Fruit fly (Drosophila melanogaster) whole organism, embryonic: ENCODE measurements around the gene Pax.

Experiments
- Bteb2 ChIP-seq: fragments of 200-800 bp; sonication (Bioruptor generic); optimal IDR thresholded peaks from 2 replicates; lab custom pipeline; 2016; ENCODE audit warnings: missing biosample characterization, missing genetic modification characterization
- C15 ChIP-seq: fragments of 200-800 bp; sonication (Bioruptor generic); IDR thresholded peaks from 3 replicates; pipeline ENCODE4 v1.3.6; 2022; ENCODE audit warnings: missing biosample characterization, missing genetic modification characterization
- CG12659 ChIP-seq: fragments of 200-800 bp; sonication (Bioruptor generic); optimal IDR thresholded peaks from 3 replicates; lab custom pipeline; 2017; ENCODE audit warnings: mild to moderate bottlenecking, missing biosample characterization, missing genetic modification reagents, missing genetic modification characterization
- CG13424 ChIP-seq: fragments of 200-800 bp; sonication (Bioruptor generic); optimal IDR thresholded peaks from 2 replicates; lab custom pipeline; 2019; ENCODE audit warnings: missing biosample characterization, mild to moderate bottlenecking, missing genetic modification characterization, moderate library complexity
- CG15269 ChIP-seq: fragments of 200-800 bp; sonication (Bioruptor generic); optimal IDR thresholded peaks from 2 replicates; lab custom pipeline; 2018; ENCODE audit warnings: missing biosample characterization, mild to moderate bottlenecking, missing genetic modification characterization, moderate library complexity
- CG15514 ChIP-seq: fragments of 200-800 bp; sonication (Bioruptor generic); optimal IDR thresholded peaks from 3 replicates; lab custom pipeline; 2017; ENCODE audit warnings: missing biosample characterization, missing genetic modification characterization, mild to moderate bottlenecking, moderate library complexity, missing genetic modification reagents
- CG17328 ChIP-seq: fragments of 200-800 bp; sonication (Bioruptor generic); IDR thresholded peaks from 2 replicates; pipeline ENCODE4 v1.3.6; 2022; ENCODE audit warnings: missing biosample characterization, missing genetic modification characterization
- CG1832 ChIP-seq: fragments of 200-800 bp; sonication (Bioruptor generic); optimal IDR thresholded peaks from 2 replicates; lab custom pipeline; 2017; ENCODE audit warnings: missing biosample characterization, mild to moderate bottlenecking, missing genetic modification characterization, inconsistent platforms
- CG2678 ChIP-seq: fragments of 200-800 bp; sonication (Bioruptor generic); optimal IDR thresholded peaks from 3 replicates; lab custom pipeline; 2019; ENCODE audit warnings: missing biosample characterization, mild to moderate bottlenecking, missing genetic modification characterization, moderate library complexity
- CG2875 ChIP-seq: fragments of 200-800 bp; sonication (Bioruptor generic); optimal IDR thresholded peaks from 2 replicates; lab custom pipeline; 2017; ENCODE audit warnings: missing biosample characterization, mild to moderate bottlenecking, missing genetic modification characterization, missing genetic modification reagents
- CG32532 ChIP-seq: fragments of 200-800 bp; sonication (Bioruptor generic); IDR thresholded peaks from 2 replicates; pipeline ENCODE4 v1.3.6; 2022; ENCODE audit warnings: missing biosample characterization, missing genetic modification characterization
- CG32767 ChIP-seq: fragments of 200-800 bp; sonication (Bioruptor generic); IDR thresholded peaks from 2 replicates; pipeline ENCODE4 v1.3.6; 2022; ENCODE audit warnings: missing biosample characterization, missing genetic modification characterization
- CG5953 ChIP-seq: fragments of 200-800 bp; sonication (Bioruptor generic); IDR thresholded peaks from 2 replicates; pipeline ENCODE4 v1.3.6; 2022; ENCODE audit warnings: missing biosample characterization, missing genetic modification characterization
- CG6175 ChIP-seq: fragments of 200-800 bp; sonication (Bioruptor generic); IDR thresholded peaks from 3 replicates; pipeline ENCODE4 v1.3.6; 2022; ENCODE audit warnings: missing biosample characterization, missing genetic modification characterization
- CG7357 ChIP-seq: fragments of 200-800 bp; sonication (Bioruptor generic); IDR thresholded peaks from 3 replicates; pipeline ENCODE4 v1.3.6; 2022; ENCODE audit warnings: missing biosample characterization, missing genetic modification characterization
- CG7839 ChIP-seq: fragments of 200-800 bp; sonication (Bioruptor generic); optimal IDR thresholded peaks from 3 replicates; lab custom pipeline; 2018; ENCODE audit warnings: missing biosample characterization, mild to moderate bottlenecking, missing genetic modification characterization, moderate library complexity
- CG8290 ChIP-seq, 3 experiments: fragments of 200-800 bp; sonication (Bioruptor generic); optimal IDR thresholded peaks; 2 replicates each; lab custom pipeline; 2016 to 2019; ENCODE audit warnings: missing biosample characterization in 3 of 3, missing genetic modification characterization in 3 of 3, mild to moderate bottlenecking in 2 of 3, moderate library complexity in 1 of 3
- CG9727 ChIP-seq: fragments of 200-800 bp; sonication (Bioruptor generic); optimal IDR thresholded peaks from 3 replicates; lab custom pipeline; 2017; ENCODE audit warnings: missing biosample characterization, mild to moderate bottlenecking, missing genetic modification characterization
- Camta ChIP-seq: fragments of 200-800 bp; sonication (Bioruptor generic); optimal IDR thresholded peaks from 2 replicates; lab custom pipeline; 2016; ENCODE audit warnings: missing biosample characterization, missing genetic modification characterization
- CrebB ChIP-seq: fragments of 200-800 bp; sonication (Bioruptor generic); optimal IDR thresholded peaks from 3 replicates; lab custom pipeline; 2018; ENCODE audit warnings: missing biosample characterization, mild to moderate bottlenecking, missing genetic modification characterization
- Dbx ChIP-seq: fragments of 200-800 bp; sonication (Bioruptor generic); IDR thresholded peaks from 3 replicates; pipeline ENCODE4 v1.3.6; 2022; ENCODE audit warnings: missing biosample characterization, missing genetic modification characterization
- Dip2 ChIP-seq: fragments of 200-800 bp; sonication (Bioruptor generic); IDR thresholded peaks from 2 replicates; pipeline ENCODE4 v1.3.6; 2022; ENCODE audit warnings: missing biosample characterization, missing genetic modification characterization
- Med ChIP-seq: fragments of 200-800 bp; sonication (Bioruptor generic); peaks from one replicate; lab custom pipeline; 2016; ENCODE audit warnings: missing biosample characterization, missing genetic modification characterization, mild to moderate bottlenecking, inconsistent platforms, moderate library complexity
- Nf-YA ChIP-seq: fragments of 200-800 bp; sonication (Bioruptor generic); IDR thresholded peaks from 2 replicates; pipeline ENCODE4 v1.3.6; 2022; ENCODE audit warnings: missing biosample characterization, missing genetic modification characterization
- amos ChIP-seq: fragments of 200-800 bp; sonication (Bioruptor generic); IDR thresholded peaks from 2 replicates; pipeline ENCODE4 v1.3.6; 2022; ENCODE audit warnings: missing biosample characterization, missing genetic modification characterization; ENCODE audit not compliant: partially characterized antibody
- ara ChIP-seq: fragments of 200-800 bp; sonication (Bioruptor generic); IDR thresholded peaks from 2 replicates; pipeline ENCODE4 v1.3.6; 2022; ENCODE audit warnings: missing biosample characterization, missing genetic modification characterization
- ash1 ChIP-seq: fragments of 200-800 bp; sonication (Bioruptor generic); optimal IDR thresholded peaks from 2 replicates; lab custom pipeline; 2018; ENCODE audit warnings: missing biosample characterization, mild to moderate bottlenecking, missing genetic modification characterization
- ci ChIP-seq: fragments of 200-800 bp; sonication (Bioruptor generic); IDR thresholded peaks from 3 replicates; pipeline ENCODE4 v1.3.6; 2022; ENCODE audit warnings: missing biosample characterization, missing genetic modification characterization
- cwo ChIP-seq: fragments of 200-800 bp; sonication (Bioruptor generic); optimal IDR thresholded peaks from 3 replicates; lab custom pipeline; 2017; ENCODE audit warnings: missing biosample characterization, missing genetic modification characterization, mild to moderate bottlenecking, moderate library complexity, missing genetic modification reagents
- emc ChIP-seq: fragments of 200-800 bp; sonication (Bioruptor generic); optimal IDR thresholded peaks from 2 replicates; lab custom pipeline; 2016; ENCODE audit warnings: missing biosample characterization, missing genetic modification characterization
- ewg ChIP-seq: fragments of 200-800 bp; sonication (Bioruptor generic); optimal IDR thresholded peaks from 3 replicates; lab custom pipeline; 2017; ENCODE audit warnings: mild to moderate bottlenecking, missing biosample characterization, missing genetic modification reagents, missing genetic modification characterization
- gcm2 ChIP-seq: fragments of 200-800 bp; sonication (Bioruptor generic); optimal IDR thresholded peaks from 2 replicates; lab custom pipeline; 2016; ENCODE audit warnings: missing biosample characterization, missing genetic modification characterization
- gem ChIP-seq: fragments of 200-800 bp; sonication (Bioruptor generic); optimal IDR thresholded peaks from 2 replicates; lab custom pipeline; 2019; ENCODE audit warnings: missing biosample characterization, mild to moderate bottlenecking, missing genetic modification characterization, moderate library complexity
- gt ChIP-seq: fragments of 200-800 bp; sonication (Bioruptor generic); IDR thresholded peaks from 2 replicates; pipeline ENCODE4 v1.3.6; 2022; ENCODE audit warnings: missing biosample characterization, missing genetic modification characterization
- jumu ChIP-seq: fragments of 200-800 bp; sonication (Bioruptor generic); optimal IDR thresholded peaks from 3 replicates; lab custom pipeline; 2016; ENCODE audit warnings: missing biosample characterization, missing genetic modification characterization
- lilli ChIP-seq: fragments of 200-800 bp; sonication (Bioruptor generic); optimal IDR thresholded peaks from 3 replicates; lab custom pipeline; 2016; ENCODE audit warnings: missing biosample characterization, missing genetic modification characterization
- oc ChIP-seq: fragments of 200-800 bp; sonication (Bioruptor generic); optimal IDR thresholded peaks from 2 replicates; lab custom pipeline; 2018; ENCODE audit warnings: missing biosample characterization, mild to moderate bottlenecking, missing genetic modification characterization, moderate library complexity
- odd ChIP-seq: fragments of 200-800 bp; sonication (Bioruptor generic); optimal IDR thresholded peaks from 2 replicates; lab custom pipeline; 2017; ENCODE audit warnings: missing biosample characterization, mild to moderate bottlenecking, missing genetic modification characterization
- pnt ChIP-seq: fragments of 200-800 bp; sonication (Bioruptor generic); optimal IDR thresholded peaks from 3 replicates; lab custom pipeline; 2016; ENCODE audit warnings: missing biosample characterization, missing genetic modification characterization
- prd ChIP-seq, 3 experiments: fragments of >200 bp in 2 of 3; fragments of 200-800 bp in 1 of 3; sonication (Bioruptor generic) in 1 of 3; optimal IDR thresholded peaks in 2 of 3; IDR thresholded peaks in 1 of 3; 2 replicates in 2 of 3; 3 replicates in 1 of 3; pipeline versions ENCODE4 v1.3.6 to Lab custom; 2017 to 2022; ENCODE audit warnings: missing biosample characterization in 1 of 3, missing genetic modification characterization in 1 of 3
- ranshi ChIP-seq: fragments of 200-800 bp; sonication (Bioruptor generic); IDR thresholded peaks from 2 replicates; pipeline ENCODE4 v1.3.6; 2022; ENCODE audit warnings: missing biosample characterization, missing genetic modification characterization
- row ChIP-seq: fragments of 200-800 bp; sonication (Bioruptor generic); IDR thresholded peaks from 3 replicates; pipeline ENCODE4 v1.3.6; 2022; ENCODE audit warnings: missing biosample characterization, missing genetic modification characterization
- scrt ChIP-seq: fragments of 200-800 bp; sonication (Bioruptor generic); optimal IDR thresholded peaks from 2 replicates; lab custom pipeline; 2018; ENCODE audit warnings: missing biosample characterization, mild to moderate bottlenecking, missing genetic modification characterization, moderate library complexity
- stwl ChIP-seq: fragments of 200-800 bp; sonication (Bioruptor generic); optimal IDR thresholded peaks from 3 replicates; lab custom pipeline; 2018; ENCODE audit warnings: missing biosample characterization, mild to moderate bottlenecking, missing genetic modification characterization, moderate library complexity
- unpg ChIP-seq: fragments of 200-800 bp; sonication (Bioruptor generic); optimal IDR thresholded peaks from 3 replicates; lab custom pipeline; 2018; ENCODE audit warnings: missing biosample characterization, mild to moderate bottlenecking, missing genetic modification characterization, moderate library complexity
- vvl ChIP-seq: fragments of 200-800 bp; sonication (Bioruptor generic); IDR thresholded peaks from 2 replicates; pipeline ENCODE4 v1.3.6; 2022; ENCODE audit warnings: missing biosample characterization, missing genetic modification characterization

The Pax gene

DNA sequence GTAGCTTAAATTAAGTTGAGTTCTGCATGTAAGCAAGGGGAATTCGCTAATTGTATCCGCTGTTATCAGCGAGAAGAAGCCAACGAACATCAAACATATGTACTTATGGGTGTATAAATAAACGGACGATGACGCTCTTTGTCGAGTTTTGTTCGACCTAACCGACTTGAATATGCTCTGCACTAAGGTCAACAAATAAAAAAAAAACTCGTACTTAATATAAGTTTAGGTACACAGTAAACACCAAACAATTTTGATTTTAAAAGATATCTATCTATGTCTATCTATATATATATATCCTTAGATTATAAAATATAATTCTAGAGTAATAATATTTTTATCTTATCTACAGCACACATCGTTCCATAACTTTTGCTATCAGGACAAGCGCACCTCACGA is 61.8 kb downstream of the Pax start (continued):
- TF ChIP-seq CG9727 (GFP tag; lab: Kevin White, UChicago) = peak; percentile 42
- TF ChIP-seq CG7839 (tag; lab: Kevin White, UChicago) = peak; percentile 36
- TF ChIP-seq row (GFP tag; lab: Robert Waterston, UW) = peak; percentile 48; the same call in 2 of the 3 replicates
- TF ChIP-seq ewg (GFP tag; lab: Kevin White, UChicago) = no peak
- TF ChIP-seq CG15269 (tag; lab: Kevin White, UChicago) = peak; percentile 34
- 0 out of 2 replicates have a peak, but pooled peaks have one; percentile 21 for TF ChIP-seq CG17328 (GFP tag; lab: Robert Waterston, UW)
- TF ChIP-seq cwo = peak; percentile 35
- TF ChIP-seq lilli (GFP tag; lab: Kevin White, UChicago) = peak; percentile 3
- no peak for TF ChIP-seq prd (optimal IDR thresholded peaks at IDR 0.05; lab: Kevin White, UChicago)
- 0 out of 3 replicates have a peak, but pooled peaks have one; percentile 32 for TF ChIP-seq prd (GFP tag; IDR thresholded peaks at IDR 0.05; lab: Robert Waterston, UW)
- TF ChIP-seq gem (tag; lab: Kevin White, UChicago) = peak; percentile 64
- TF ChIP-seq odd (GFP tag; lab: Kevin White, UChicago) = peak; percentile 14

DNA sequence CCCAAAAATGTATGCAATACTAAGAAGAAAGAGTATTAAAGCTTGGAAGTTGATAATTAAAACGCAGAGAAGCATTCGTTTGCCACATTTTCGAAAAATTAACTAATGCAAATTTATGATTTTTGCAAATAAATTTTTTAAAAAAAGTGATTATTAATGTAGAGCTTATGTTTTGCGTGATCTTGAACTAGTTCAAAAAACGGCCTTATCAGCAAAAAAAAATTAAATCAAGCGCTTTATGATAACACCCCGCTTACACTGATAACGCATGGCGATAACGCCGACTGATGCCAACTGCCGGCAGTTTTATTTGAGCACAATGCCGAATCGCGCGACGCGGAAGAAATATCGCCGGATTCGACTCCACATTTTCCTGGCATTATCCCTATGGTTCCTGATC is 62.3 kb downstream of the Pax start, which contains the start of gene CG13086:
Gene CG13086, plus strand, starts transcription at position 301 of the 400 bp plus-strand sequence.
- no peak for TF ChIP-seq oc (tag; lab: Kevin White, UChicago)
- 0 out of 2 replicates have a peak, but pooled peaks have one; percentile 15 for TF ChIP-seq amos (GFP tag; lab: Robert Waterston, UW)
- TF ChIP-seq CG6175 = no peak
- TF ChIP-seq CG15514 (GFP tag; lab: Kevin White, UChicago) = peak; percentile 83
- TF ChIP-seq Camta (GFP tag; lab: Kevin White, UChicago) = no peak

DNA sequence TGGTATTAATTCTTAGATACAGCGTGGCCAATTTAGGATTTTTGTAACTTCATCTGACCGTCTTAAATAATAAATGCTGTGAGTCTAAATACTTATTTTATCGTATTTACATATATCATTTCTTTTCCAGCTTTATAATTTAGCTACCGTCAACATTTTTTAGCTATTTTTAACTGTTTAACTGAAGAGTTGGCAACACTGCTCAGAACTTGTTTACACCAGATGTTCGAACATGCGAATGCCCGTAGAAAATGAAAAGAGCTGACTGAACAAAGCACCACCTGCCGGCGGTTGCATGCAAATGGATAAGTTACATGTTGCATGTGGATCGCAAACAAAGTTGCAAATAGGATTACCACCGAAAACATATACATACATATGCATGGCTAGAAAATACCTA is 62.9 kb downstream of the Pax start:
- no peak for TF ChIP-seq Nf-YA (GFP tag; lab: Robert Waterston, UW)
- TF ChIP-seq emc (GFP tag; lab: Kevin White, UChicago) = no peak
- TF ChIP-seq gt (GFP tag; lab: Robert Waterston, UW) = no peak
- no peak for TF ChIP-seq ara
- TF ChIP-seq CG5953 (GFP tag; lab: Robert Waterston, UW) = peak; percentile 20; the same call in 1 of the 2 replicates
- TF ChIP-seq Dbx (GFP tag; lab: Robert Waterston, UW) = no peak
- peak; percentile 42 for TF ChIP-seq stwl (tag; lab: Kevin White, UChicago)
- peak; percentile 88 for TF ChIP-seq Med (GFP tag; lab: Kevin White, UChicago)
- TF ChIP-seq CrebB (tag; lab: Kevin White, UChicago) = no peak
- TF ChIP-seq Dip2 = no peak
- TF ChIP-seq C15 (GFP tag; lab: Robert Waterston, UW) = no peak
- TF ChIP-seq CG1832 (GFP tag; lab: Kevin White, UChicago) = no peak
- peak; percentile 74 for TF ChIP-seq oc (tag; lab: Kevin White, UChicago)
- peak; percentile 17 for TF ChIP-seq unpg (GFP tag; lab: Kevin White, UChicago)
- no peak for TF ChIP-seq gcm2 (GFP tag; lab: Kevin White, UChicago)
- TF ChIP-seq vvl (GFP tag; lab: Robert Waterston, UW) = peak; percentile 52
- no peak for TF ChIP-seq CG32767 (GFP tag; lab: Robert Waterston, UW)
- peak; percentile 52; the same call in 1 of the 2 replicates for TF ChIP-seq CG32532 (GFP tag; lab: Robert Waterston, UW)
- no peak for TF ChIP-seq jumu (GFP tag; lab: Kevin White, UChicago)
- no peak for TF ChIP-seq ranshi (GFP tag; lab: Robert Waterston, UW)
- no peak for TF ChIP-seq ash1 (GFP tag; lab: Kevin White, UChicago)
- peak; percentile 49 for TF ChIP-seq scrt
- TF ChIP-seq CG2875 (GFP tag; lab: Kevin White, UChicago) = peak; percentile 12
- TF ChIP-seq row (GFP tag; lab: Robert Waterston, UW) = peak; percentile 77
- TF ChIP-seq pnt (GFP tag; lab: Kevin White, UChicago) = no peak
- TF ChIP-seq CG12659 (GFP tag; lab: Kevin White, UChicago) = peak; percentile 19
- no peak for TF ChIP-seq CG8290 (GFP tag; optimal IDR thresholded peaks at IDR 0.05; lab: Kevin White, UChicago)
- TF ChIP-seq CG8290 (tag; optimal IDR thresholded peaks at IDR 0.05; lab: Kevin White, UChicago) = peak in 1 of 2 experiments; percentile 53
- peak; percentile 11 for TF ChIP-seq CG2678 (tag; lab: Kevin White, UChicago)
- TF ChIP-seq Bteb2 (GFP tag; lab: Kevin White, UChicago) = no peak
- 0 out of 3 replicates have a peak, but pooled peaks have one; percentile 51 for TF ChIP-seq ci
- peak; percentile 35 for TF ChIP-seq CG13424 (tag; lab: Kevin White, UChicago)
- no peak for TF ChIP-seq CG7357 (GFP tag; lab: Robert Waterston, UW)
